Fruit fly (Drosophila melanogaster): ENCODE results near the gene CG6610.

The CG6610 gene

dm6 chr3L:6052021-6052420, 23.3 kb upstream of the CG6610 start, which contains the start of gene Jon65Aii:
TSS of gene Jon65Aii (plus strand) at chr3L:6052321.
- TF ChIP-seq brk (GFP tag; optimal IDR thresholded peaks at IDR 0.05) (no peak), woc (GFP tag; optimal IDR thresholded peaks at IDR 0.05) (no peak), CrebA (GFP tag; optimal IDR thresholded peaks at IDR 0.05; ENCODE audit: borderline replicate concordance) (no peak), psq (GFP tag; optimal IDR thresholded peaks at IDR 0.05) (no peak), ey (GFP tag; optimal IDR thresholded peaks at IDR 0.05) (no peak), Hnf4 (GFP tag; optimal IDR thresholded peaks at IDR 0.05) (no peak), Sp1 (GFP tag; optimal IDR thresholded peaks at IDR 0.05) (no peak), fru (GFP tag; optimal IDR thresholded peaks at IDR 0.05) (no peak), GATAd (GFP tag; optimal IDR thresholded peaks at IDR 0.05) (no peak)

- TF ChIP-seq Rel (GFP tag; optimal IDR thresholded peaks at IDR 0.05) (no peak), Rel (tag; optimal IDR thresholded peaks at IDR 0.05) (peak; percentile 80), Vsx2 (GFP tag; optimal IDR thresholded peaks at IDR 0.05; ENCODE audit: partially characterized antibody) (no peak), Jra (GFP tag; optimal IDR thresholded peaks at IDR 0.05) (no peak), tai (GFP tag; optimal IDR thresholded peaks at IDR 0.05) (no peak)
These were observed 21.0 kb upstream of the CG6610 start, which contains the start of gene Jon65Ai for dm6 chr3L:6054343-6054742. TSS of gene Jon65Ai (minus strand) at chr3L:6054443.

- peak; percentile 14 for TF ChIP-seq dmrt93B (GFP tag; optimal IDR thresholded peaks at IDR 0.05)
- TF ChIP-seq HLH106 (tag; optimal IDR thresholded peaks at IDR 0.05) = no peak
- no peak for TF ChIP-seq N (GFP tag; optimal IDR thresholded peaks at IDR 0.05)
- TF ChIP-seq usp (GFP tag; optimal IDR thresholded peaks at IDR 0.05) = no peak
- TF ChIP-seq CG32264 (GFP tag; optimal IDR thresholded peaks at IDR 0.05) = no peak
- no peak for TF ChIP-seq Abd-B (GFP tag; optimal IDR thresholded peaks at IDR 0.05)
- TF ChIP-seq Myc (optimal IDR thresholded peaks at IDR 0.05) = peak; percentile 46
- TF ChIP-seq Mio (GFP tag; optimal IDR thresholded peaks at IDR 0.05) = no peak
- no peak for TF ChIP-seq jim (GFP tag; optimal IDR thresholded peaks at IDR 0.05)
- TF ChIP-seq Rel (GFP tag; optimal IDR thresholded peaks at IDR 0.05) = no peak
- peak; percentile 25 for TF ChIP-seq Rel (tag; optimal IDR thresholded peaks at IDR 0.05)
- peak; percentile 5 for TF ChIP-seq h (GFP tag; optimal IDR thresholded peaks at IDR 0.05)
- TF ChIP-seq psq (GFP tag; optimal IDR thresholded peaks at IDR 0.05) = no peak
- no peak for TF ChIP-seq brk (GFP tag; optimal IDR thresholded peaks at IDR 0.05)
- no peak for TF ChIP-seq CG9705 (GFP tag; optimal IDR thresholded peaks at IDR 0.05)
- no peak for TF ChIP-seq rgr (GFP tag; optimal IDR thresholded peaks at IDR 0.05)
- no peak for TF ChIP-seq sv (GFP tag; optimal IDR thresholded peaks at IDR 0.05)
- no peak for TF ChIP-seq Vsx2 (GFP tag; optimal IDR thresholded peaks at IDR 0.05; ENCODE audit: partially characterized antibody)
- no peak for TF ChIP-seq CrebA (GFP tag; optimal IDR thresholded peaks at IDR 0.05; ENCODE audit: borderline replicate concordance)
- no peak for TF ChIP-seq Sp1 (GFP tag; optimal IDR thresholded peaks at IDR 0.05)
- TF ChIP-seq Hnf4 (GFP tag; optimal IDR thresholded peaks at IDR 0.05) = no peak
- TF ChIP-seq Hr83 (GFP tag; optimal IDR thresholded peaks at IDR 0.05; ENCODE audit: poor library complexity, severe bottlenecking) = peak; percentile 27
- TF ChIP-seq dsf (GFP tag; optimal IDR thresholded peaks at IDR 0.05; ENCODE audit: borderline replicate concordance) = no peak
- TF ChIP-seq woc (GFP tag; optimal IDR thresholded peaks at IDR 0.05) = no peak
- no peak for TF ChIP-seq sage (GFP tag; optimal IDR thresholded peaks at IDR 0.05)
These were observed 20.5 kb upstream of the CG6610 start, which contains the start of gene tant for dm6 chr3L:6054803-6055202. TSS of gene tant (plus strand) at chr3L:6055136.

DNA sequence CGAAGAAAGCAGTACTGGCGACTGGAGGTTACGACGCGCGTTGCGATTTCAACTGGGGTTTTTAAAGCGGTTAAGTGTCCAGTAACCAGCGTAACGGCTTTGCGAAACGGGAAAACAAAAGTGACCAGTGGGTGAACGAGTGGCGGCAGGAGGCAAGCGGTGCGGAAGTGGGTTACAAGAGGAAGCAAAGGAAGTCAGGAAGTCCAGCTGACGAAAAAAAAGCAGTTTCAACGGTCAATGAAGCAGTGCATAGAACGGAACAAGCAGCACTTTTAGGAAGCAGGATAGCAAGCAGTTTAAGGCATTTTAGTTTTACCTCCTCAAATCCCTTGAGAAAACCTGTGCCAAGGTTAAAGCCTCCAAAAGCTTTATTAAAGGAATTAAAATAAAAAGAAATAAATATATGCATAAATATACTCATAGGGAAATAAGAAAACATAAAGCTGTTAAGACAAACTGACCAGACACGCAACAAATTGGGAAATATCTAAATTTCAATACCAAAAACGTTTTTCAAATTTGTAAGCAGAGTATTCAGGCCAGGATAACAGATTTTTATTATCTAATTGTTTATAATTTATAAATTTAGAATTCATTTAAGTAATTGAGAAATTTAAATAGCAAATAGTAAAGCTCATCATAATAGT, 16.2 kb upstream of the CG6610 start, which contains the start of gene CG6592:
TSS of gene CG6592 (plus strand) at position 597 of the 647 bp plus-strand sequence.
- TF ChIP-seq psq (GFP tag; optimal IDR thresholded peaks at IDR 0.05) (no peak), Hr83 (GFP tag; optimal IDR thresholded peaks at IDR 0.05; ENCODE audit: poor library complexity, severe bottlenecking) (no peak), pan (optimal IDR thresholded peaks at IDR 0.05) (no peak), woc (GFP tag; optimal IDR thresholded peaks at IDR 0.05) (no peak), rgr (GFP tag; optimal IDR thresholded peaks at IDR 0.05) (peak; percentile 41), h (GFP tag; optimal IDR thresholded peaks at IDR 0.05) (no peak), HLH106 (tag; optimal IDR thresholded peaks at IDR 0.05) (peak; percentile 22), Sp1 (GFP tag; optimal IDR thresholded peaks at IDR 0.05) (no peak), jim (GFP tag; optimal IDR thresholded peaks at IDR 0.05) (no peak), Dfd (GFP tag; optimal IDR thresholded peaks at IDR 0.05) (no peak), CG9705 (GFP tag; optimal IDR thresholded peaks at IDR 0.05) (no peak), sage (GFP tag; optimal IDR thresholded peaks at IDR 0.05) (no peak), lola (GFP tag; optimal IDR thresholded peaks at IDR 0.05) (no peak), dmrt93B (GFP tag; optimal IDR thresholded peaks at IDR 0.05) (peak; percentile 15), fru (GFP tag; optimal IDR thresholded peaks at IDR 0.05) (no peak), br (GFP tag; optimal IDR thresholded peaks at IDR 0.05) (peak; percentile 4), OdsH (GFP tag; optimal IDR thresholded peaks at IDR 0.05) (no peak)
